Worm (Caenorhabditis elegans) whole organism, L2 larva: Measurements from ENCODE around the gene pph-2.

Experiments
- C34F6.9 ChIP-seq: fragments of 150-350 bp; optimal IDR thresholded peaks from 2 replicates; lab custom pipeline; 2014; ENCODE audit warnings: missing biosample characterization, missing genetic modification characterization
- F13H6.1 ChIP-seq: sonication (generic microtip); optimal IDR thresholded peaks from 2 replicates; lab custom pipeline; 2016; ENCODE audit warnings: missing genetic modification characterization, missing compliant biosample characterization
- R02D3.7 ChIP-seq: fragments of 150-350 bp; optimal IDR thresholded peaks from 2 replicates; lab custom pipeline; 2014; ENCODE audit warnings: missing biosample characterization, missing genetic modification characterization
- Y55F3AM.14 ChIP-seq: fragments of 200-800 bp; sonication (Bioruptor generic); optimal IDR thresholded peaks from 2 replicates; lab custom pipeline; 2018; ENCODE audit warnings: mild to moderate bottlenecking, missing genetic modification characterization, missing compliant biosample characterization
- ZK546.5 ChIP-seq: sonication (generic microtip); optimal IDR thresholded peaks from 2 replicates; lab custom pipeline; 2017; ENCODE audit warnings: missing biosample characterization, missing genetic modification characterization
- alr-1 ChIP-seq: fragments of 150-350 bp; optimal IDR thresholded peaks from 2 replicates; lab custom pipeline; 2014; ENCODE audit warnings: missing biosample characterization, missing genetic modification characterization
- aly-2 ChIP-seq: fragments of 150-350 bp; optimal IDR thresholded peaks from 2 replicates; lab custom pipeline; 2014; ENCODE audit warnings: missing biosample characterization, missing genetic modification characterization
- ama-1 ChIP-seq: fragments of 150-350 bp; optimal IDR thresholded peaks from 2 replicates; lab custom pipeline; 2018; ENCODE audit warnings: inconsistent platforms
- blmp-1 ChIP-seq: sonication (generic microtip); optimal IDR thresholded peaks from 2 replicates; lab custom pipeline; 2017; ENCODE audit warnings: missing genetic modification characterization, mild to moderate bottlenecking, missing compliant biosample characterization, antibody characterized with exemption, moderate library complexity; ENCODE audit not compliant: insufficient read depth
- ceh-16 ChIP-seq: fragments of 150-350 bp; optimal IDR thresholded peaks from 2 replicates; lab custom pipeline; 2014; ENCODE audit warnings: missing biosample characterization, missing genetic modification characterization
- ceh-82 ChIP-seq: fragments of 150-350 bp; optimal IDR thresholded peaks from 2 replicates; lab custom pipeline; 2014; ENCODE audit warnings: missing biosample characterization, missing genetic modification characterization
- crh-2 ChIP-seq: sonication (generic microtip); optimal IDR thresholded peaks from 2 replicates; lab custom pipeline; 2017; ENCODE audit warnings: missing biosample characterization, missing genetic modification characterization
- dmd-4 ChIP-seq: sonication (generic microtip); optimal IDR thresholded peaks from 2 replicates; lab custom pipeline; 2017; ENCODE audit warnings: missing biosample characterization, missing genetic modification characterization
- egl-27 ChIP-seq: sonication (generic microtip); optimal IDR thresholded peaks from 3 replicates; lab custom pipeline; 2017; ENCODE audit warnings: missing biosample characterization, missing genetic modification reagents, missing genetic modification characterization
- elt-1 ChIP-seq: fragments of 150-350 bp; optimal IDR thresholded peaks from 2 replicates; lab custom pipeline; 2014; ENCODE audit warnings: missing biosample characterization, missing genetic modification characterization
- elt-3 ChIP-seq: sonication (generic microtip); optimal IDR thresholded peaks from 2 replicates; lab custom pipeline; 2017; ENCODE audit warnings: missing biosample characterization, missing genetic modification characterization
- fos-1 ChIP-seq: fragments of 150-350 bp; optimal IDR thresholded peaks from 2 replicates; lab custom pipeline; 2014; ENCODE audit warnings: missing biosample characterization, missing genetic modification characterization
- gmeb-1 ChIP-seq: fragments of 150-350 bp; optimal IDR thresholded peaks from 2 replicates; lab custom pipeline; 2014; ENCODE audit warnings: missing biosample characterization, missing genetic modification characterization
- lin-11 ChIP-seq: fragments of 150-350 bp; sonication (generic microtip); optimal IDR thresholded peaks from 2 replicates; lab custom pipeline; 2014; ENCODE audit warnings: missing biosample characterization, missing genetic modification characterization, inconsistent platforms, mixed read lengths
- lin-13 ChIP-seq: fragments of 150-350 bp; optimal IDR thresholded peaks from 2 replicates; lab custom pipeline; 2014; ENCODE audit warnings: missing biosample characterization, missing genetic modification reagents, missing genetic modification characterization
- lin-39 ChIP-seq: fragments of 150-350 bp; optimal IDR thresholded peaks from 2 replicates; lab custom pipeline; 2014; ENCODE audit warnings: missing biosample characterization, missing genetic modification reagents, missing genetic modification characterization
- lsy-2 ChIP-seq, 2 experiments: fragments of 150-350 bp in 1 of 2; sonication (generic microtip) in 1 of 2; optimal IDR thresholded peaks; 2 replicates each; lab custom pipeline; 2014 to 2017; ENCODE audit warnings: missing biosample characterization in 2 of 2, missing genetic modification characterization in 2 of 2
- mab-5 ChIP-seq: fragments of 150-350 bp; optimal IDR thresholded peaks from 2 replicates; lab custom pipeline; 2014; ENCODE audit warnings: missing biosample characterization, missing genetic modification characterization
- mbf-1 ChIP-seq: sonication (generic microtip); optimal IDR thresholded peaks from 2 replicates; lab custom pipeline; 2017; ENCODE audit warnings: missing biosample characterization, missing genetic modification characterization
- mdl-1 ChIP-seq, 2 experiments: fragments of 150-350 bp in 1 of 2; sonication (generic microtip) in 1 of 2; optimal IDR thresholded peaks; 2 replicates each; lab custom pipeline; 2017; ENCODE audit warnings: missing biosample characterization in 2 of 2, missing genetic modification characterization in 2 of 2
- nhr-10 ChIP-seq: sonication (generic microtip); optimal IDR thresholded peaks from 2 replicates; lab custom pipeline; 2017; ENCODE audit warnings: missing biosample characterization, missing genetic modification characterization
- nhr-11 ChIP-seq: fragments of 150-350 bp; optimal IDR thresholded peaks from 2 replicates; lab custom pipeline; 2014; ENCODE audit warnings: missing biosample characterization, missing genetic modification characterization
- nhr-12 ChIP-seq: fragments of 150-350 bp; optimal IDR thresholded peaks from 2 replicates; lab custom pipeline; 2014; ENCODE audit warnings: missing biosample characterization, missing genetic modification characterization
- nhr-129 ChIP-seq: fragments of 150-350 bp; optimal IDR thresholded peaks from 2 replicates; lab custom pipeline; 2014; ENCODE audit warnings: missing biosample characterization, missing genetic modification characterization
- nhr-21 ChIP-seq: fragments of 150-350 bp; optimal IDR thresholded peaks from 2 replicates; lab custom pipeline; 2014; ENCODE audit warnings: missing biosample characterization, missing genetic modification characterization
- nhr-23 ChIP-seq: fragments of 150-350 bp; optimal IDR thresholded peaks from 2 replicates; lab custom pipeline; 2014; ENCODE audit warnings: missing biosample characterization, missing genetic modification reagents, missing genetic modification characterization
- nhr-237 ChIP-seq: fragments of 150-350 bp; optimal IDR thresholded peaks from 2 replicates; lab custom pipeline; 2014; ENCODE audit warnings: missing biosample characterization, missing genetic modification characterization
- nhr-25 ChIP-seq: fragments of 150-350 bp; sonication (generic microtip); optimal IDR thresholded peaks from 3 replicates; lab custom pipeline; 2014; ENCODE audit warnings: missing biosample characterization, missing genetic modification characterization
- nhr-6 ChIP-seq: fragments of 150-350 bp; optimal IDR thresholded peaks from 2 replicates; lab custom pipeline; 2014; ENCODE audit warnings: missing biosample characterization, missing genetic modification characterization
- nhr-77 ChIP-seq: fragments of 150-350 bp; optimal IDR thresholded peaks from 2 replicates; lab custom pipeline; 2014; ENCODE audit warnings: missing biosample characterization, missing genetic modification characterization
- peb-1 ChIP-seq: fragments of 150-350 bp; optimal IDR thresholded peaks from 2 replicates; lab custom pipeline; 2014; ENCODE audit warnings: missing biosample characterization, missing genetic modification characterization
- sem-4 ChIP-seq: fragments of 150-350 bp; optimal IDR thresholded peaks from 2 replicates; lab custom pipeline; 2014; ENCODE audit warnings: missing biosample characterization, missing genetic modification reagents, missing genetic modification characterization
- skn-1 ChIP-seq: sonication (generic microtip); optimal IDR thresholded peaks from 2 replicates; lab custom pipeline; 2017; ENCODE audit warnings: missing biosample characterization, missing genetic modification characterization
- sma-3 ChIP-seq: sonication (generic microtip); optimal IDR thresholded peaks from 2 replicates; lab custom pipeline; 2016; ENCODE audit warnings: missing genetic modification reagents, missing genetic modification characterization, missing compliant biosample characterization
- sma-9 ChIP-seq, 2 experiments: fragments of 150-350 bp in 1 of 2; sonication (generic microtip) in 1 of 2; optimal IDR thresholded peaks; 2 replicates each; lab custom pipeline; 2014 to 2016; ENCODE audit warnings: missing genetic modification characterization in 2 of 2, mild to moderate bottlenecking in 1 of 2, missing biosample characterization in 1 of 2, missing compliant biosample characterization in 1 of 2, missing genetic modification reagents in 1 of 2, moderate library complexity in 1 of 2
- snpc-4 ChIP-seq: fragments of 150-350 bp; optimal IDR thresholded peaks from 2 replicates; lab custom pipeline; 2014; ENCODE audit warnings: missing biosample characterization, missing genetic modification characterization
- unc-39 ChIP-seq: fragments of 150-350 bp; optimal IDR thresholded peaks from 2 replicates; lab custom pipeline; 2014; ENCODE audit warnings: missing biosample characterization, missing genetic modification characterization
- unc-55 ChIP-seq: fragments of 150-350 bp; sonication (generic microtip); optimal IDR thresholded peaks from 3 replicates; lab custom pipeline; 2014; ENCODE audit warnings: missing biosample characterization, missing genetic modification reagents, missing genetic modification characterization
- unc-62 ChIP-seq: fragments of 150-350 bp; optimal IDR thresholded peaks from 2 replicates; lab custom pipeline; 2014; ENCODE audit warnings: missing biosample characterization, missing genetic modification reagents, missing genetic modification characterization
- zag-1 ChIP-seq: fragments of 150-350 bp; optimal IDR thresholded peaks from 2 replicates; lab custom pipeline; 2014; ENCODE audit warnings: missing biosample characterization, missing genetic modification characterization
- ztf-1 ChIP-seq: fragments of 200-800 bp; sonication (Bioruptor generic); conservative IDR thresholded peaks from 2 replicates; pipeline ENCODE4 v1.3.6; 2022; ENCODE audit warnings: missing genetic modification characterization, missing compliant biosample characterization
- ztf-11 ChIP-seq: sonication (generic microtip); optimal IDR thresholded peaks from 2 replicates; lab custom pipeline; 2017; ENCODE audit warnings: missing biosample characterization, missing genetic modification characterization
- ztf-4 ChIP-seq: fragments of 150-350 bp; optimal IDR thresholded peaks from 2 replicates; lab custom pipeline; 2014; ENCODE audit warnings: missing biosample characterization, missing genetic modification characterization

pph-2 gene

ce11 chrIV:11859995-11860605 is 17.5 kb downstream of the pph-2 start, which contains the start of gene mob-1 (continued):
- TF ChIP-seq skn-1 (tag; lab: Kevin White, UChicago) (no peak), nhr-77 (tag; lab: Kevin White, UChicago) (no peak), alr-1 (tag; lab: Kevin White, UChicago) (no peak)

ce11 chrIV:11858142-11858541 is 19.4 kb downstream of the pph-2 start, which contains the start of gene let-92:
let-92 (plus strand) TSS chrIV:11858442.
- TF ChIP-seq unc-39 (tag; lab: Kevin White, UChicago) = no peak
- TF ChIP-seq snpc-4 (tag; lab: Kevin White, UChicago) = no peak
- no peak for TF ChIP-seq C34F6.9
- TF ChIP-seq elt-3 (tag; lab: Kevin White, UChicago) = no peak
- TF ChIP-seq nhr-77 (tag; lab: Kevin White, UChicago) = no peak
- TF ChIP-seq lin-11 (tag; lab: Kevin White, UChicago) = no peak
- no peak for TF ChIP-seq blmp-1
- TF ChIP-seq nhr-10 = no peak
- no peak for TF ChIP-seq nhr-237
- TF ChIP-seq ama-1 (lab: Kevin White, UChicago) = no peak

- peak; percentile 38 to 78 for TF ChIP-seq lsy-2 (tag; optimal IDR thresholded peaks at IDR 0.05; lab: Kevin White, UChicago)
- TF ChIP-seq nhr-77 (tag; lab: Kevin White, UChicago) = no peak
- TF ChIP-seq snpc-4 (tag; lab: Kevin White, UChicago) = peak; percentile 56
- TF ChIP-seq ama-1 (lab: Kevin White, UChicago) = no peak
- TF ChIP-seq Y55F3AM.14 (GFP tag; lab: Kevin White, UChicago) = peak; percentile 43
- peak; percentile 77 for TF ChIP-seq lin-13
- no peak for TF ChIP-seq gmeb-1 (tag; lab: Kevin White, UChicago)
- TF ChIP-seq alr-1 (tag; lab: Kevin White, UChicago) = no peak
- TF ChIP-seq nhr-237 = no peak
- TF ChIP-seq skn-1 (tag; lab: Kevin White, UChicago) = no peak
- TF ChIP-seq elt-3 (tag; lab: Kevin White, UChicago) = no peak
- TF ChIP-seq mab-5 (tag; lab: Kevin White, UChicago) = peak; percentile 42
- peak; percentile 72 for TF ChIP-seq sma-9 (GFP tag; optimal IDR thresholded peaks at IDR 0.05; lab: Kevin White, UChicago)
- TF ChIP-seq sma-9 (tag; optimal IDR thresholded peaks at IDR 0.05; lab: Kevin White, UChicago) = no peak
- peak; percentile 91 for TF ChIP-seq C34F6.9
- TF ChIP-seq mdl-1 (tag; optimal IDR thresholded peaks at IDR 0.05; lab: Kevin White, UChicago) = peak in 1 of 2 experiments; percentile 55
- TF ChIP-seq nhr-129 = peak; percentile 94
- peak; percentile 93 for TF ChIP-seq unc-55
- TF ChIP-seq nhr-23 (tag; lab: Kevin White, UChicago) = no peak
- TF ChIP-seq fos-1 (tag; lab: Kevin White, UChicago) = peak; percentile 46
- no peak for TF ChIP-seq nhr-12 (tag; lab: Kevin White, UChicago)
- peak; percentile 16 for TF ChIP-seq nhr-6 (tag; lab: Kevin White, UChicago)
- TF ChIP-seq peb-1 (tag; lab: Kevin White, UChicago) = no peak
- TF ChIP-seq mbf-1 (tag; lab: Kevin White, UChicago) = no peak
- no peak for TF ChIP-seq nhr-10
- peak; percentile 78 for TF ChIP-seq F13H6.1
- no peak for TF ChIP-seq aly-2 (tag; lab: Kevin White, UChicago)
- TF ChIP-seq unc-62 (GFP tag; lab: Kevin White, UChicago) = no peak
- no peak for TF ChIP-seq ZK546.5 (tag; lab: Kevin White, UChicago)
- no peak for TF ChIP-seq dmd-4 (tag; lab: Kevin White, UChicago)
- peak; percentile 90 for TF ChIP-seq zag-1 (tag; lab: Kevin White, UChicago)
- TF ChIP-seq lin-11 (tag; lab: Kevin White, UChicago) = peak; percentile 92
- TF ChIP-seq sem-4 (tag; lab: Kevin White, UChicago) = no peak
- no peak for TF ChIP-seq nhr-11
- no peak for TF ChIP-seq ceh-82 (tag; lab: Kevin White, UChicago)
- TF ChIP-seq ceh-16 (tag; lab: Kevin White, UChicago) = no peak
- peak; percentile 26 for TF ChIP-seq sma-3 (GFP tag; lab: Kevin White, UChicago)
- no peak for TF ChIP-seq ztf-11 (tag; lab: Kevin White, UChicago)
- no peak for TF ChIP-seq blmp-1
- peak; percentile 2 for TF ChIP-seq nhr-25 (tag; lab: Kevin White, UChicago)
- TF ChIP-seq nhr-21 (tag; lab: Kevin White, UChicago) = no peak
- TF ChIP-seq ztf-1 (GFP tag; lab: Robert Waterston, UW) = no peak
- no peak for TF ChIP-seq elt-1 (tag; lab: Kevin White, UChicago)
- TF ChIP-seq R02D3.7 (tag; lab: Kevin White, UChicago) = no peak
- peak; percentile 58 for TF ChIP-seq crh-2
- TF ChIP-seq egl-27 (tag; lab: Kevin White, UChicago) = peak; percentile 60
- TF ChIP-seq unc-39 (tag; lab: Kevin White, UChicago) = no peak
- TF ChIP-seq lin-39 (tag; lab: Kevin White, UChicago) = no peak
- no peak for TF ChIP-seq ztf-4 (tag; lab: Kevin White, UChicago)
Observed at ce11 chrIV:11857159-11857565, 20.4 kb downstream of the pph-2 start.
